Worm (Caenorhabditis elegans) whole organism, L2 larva: ENCODE measurements around the gene F20C5.7.

Experiments used
- ama-1 ChIP-seq: fragments of 150-350 bp; optimal IDR thresholded peaks from 2 replicates; lab custom pipeline; 2018; ENCODE audit warnings: inconsistent platforms
- elt-1 ChIP-seq: fragments of 150-350 bp; optimal IDR thresholded peaks from 2 replicates; lab custom pipeline; 2014; ENCODE audit warnings: missing biosample characterization, missing genetic modification characterization
- gmeb-1 ChIP-seq: fragments of 150-350 bp; optimal IDR thresholded peaks from 2 replicates; lab custom pipeline; 2014; ENCODE audit warnings: missing biosample characterization, missing genetic modification characterization
- lin-11 ChIP-seq: fragments of 150-350 bp; sonication (generic microtip); optimal IDR thresholded peaks from 2 replicates; lab custom pipeline; 2014; ENCODE audit warnings: missing biosample characterization, missing genetic modification characterization, inconsistent platforms, mixed read lengths
- mab-5 ChIP-seq: fragments of 150-350 bp; optimal IDR thresholded peaks from 2 replicates; lab custom pipeline; 2014; ENCODE audit warnings: missing biosample characterization, missing genetic modification characterization
- nhr-11 ChIP-seq: fragments of 150-350 bp; optimal IDR thresholded peaks from 2 replicates; lab custom pipeline; 2014; ENCODE audit warnings: missing biosample characterization, missing genetic modification characterization
- nhr-237 ChIP-seq: fragments of 150-350 bp; optimal IDR thresholded peaks from 2 replicates; lab custom pipeline; 2014; ENCODE audit warnings: missing biosample characterization, missing genetic modification characterization
- nhr-25 ChIP-seq: fragments of 150-350 bp; sonication (generic microtip); optimal IDR thresholded peaks from 3 replicates; lab custom pipeline; 2014; ENCODE audit warnings: missing biosample characterization, missing genetic modification characterization
- skn-1 ChIP-seq: sonication (generic microtip); optimal IDR thresholded peaks from 2 replicates; lab custom pipeline; 2017; ENCODE audit warnings: missing biosample characterization, missing genetic modification characterization

DNA sequence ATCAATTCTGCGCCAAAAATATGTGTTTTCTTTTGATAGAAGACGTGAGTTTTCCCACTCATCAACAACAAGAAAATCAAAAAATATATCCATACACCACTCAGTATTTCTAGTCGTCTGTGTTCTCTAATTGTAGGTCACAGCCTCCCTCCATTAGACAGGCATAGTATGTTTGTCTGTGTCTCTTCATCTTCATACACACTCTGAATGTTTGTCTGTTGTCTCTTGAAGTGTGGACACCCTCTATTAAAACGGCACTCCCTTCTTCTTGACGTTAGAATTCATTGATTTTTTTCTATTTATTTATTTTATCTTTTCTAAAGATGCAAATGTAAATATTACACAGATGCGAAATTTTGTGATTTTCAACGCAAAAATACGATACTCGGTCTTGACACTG is 8.1 kb downstream of the F20C5.7 start:
- TF ChIP-seq ama-1 (lab: Kevin White, UChicago) (no peak), lin-11 (tag; lab: Kevin White, UChicago) (no peak), nhr-25 (tag; lab: Kevin White, UChicago) (no peak), gmeb-1 (tag; lab: Kevin White, UChicago) (no peak), mab-5 (tag; lab: Kevin White, UChicago) (no peak), skn-1 (tag; lab: Kevin White, UChicago) (no peak), nhr-11 (no peak), nhr-237 (no peak), elt-1 (no peak)
